Worm (Caenorhabditis elegans) whole organism, L2 larva: ENCODE results near the gene cacn-1.

Source experiments
- F13H6.1 ChIP-seq: sonication (generic microtip); optimal IDR thresholded peaks from 2 replicates; lab custom pipeline; 2016; ENCODE audit warnings: missing genetic modification characterization, missing compliant biosample characterization
- R02D3.7 ChIP-seq: fragments of 150-350 bp; optimal IDR thresholded peaks from 2 replicates; lab custom pipeline; 2014; ENCODE audit warnings: missing biosample characterization, missing genetic modification characterization
- Y55F3AM.14 ChIP-seq: fragments of 200-800 bp; sonication (Bioruptor generic); optimal IDR thresholded peaks from 2 replicates; lab custom pipeline; 2018; ENCODE audit warnings: mild to moderate bottlenecking, missing genetic modification characterization, missing compliant biosample characterization
- alr-1 ChIP-seq: fragments of 150-350 bp; optimal IDR thresholded peaks from 2 replicates; lab custom pipeline; 2014; ENCODE audit warnings: missing biosample characterization, missing genetic modification characterization
- aly-2 ChIP-seq: fragments of 150-350 bp; optimal IDR thresholded peaks from 2 replicates; lab custom pipeline; 2014; ENCODE audit warnings: missing biosample characterization, missing genetic modification characterization
- ama-1 ChIP-seq: fragments of 150-350 bp; optimal IDR thresholded peaks from 2 replicates; lab custom pipeline; 2018; ENCODE audit warnings: inconsistent platforms
- blmp-1 ChIP-seq: sonication (generic microtip); optimal IDR thresholded peaks from 2 replicates; lab custom pipeline; 2017; ENCODE audit warnings: missing genetic modification characterization, mild to moderate bottlenecking, missing compliant biosample characterization, antibody characterized with exemption, moderate library complexity; ENCODE audit not compliant: insufficient read depth
- ceh-82 ChIP-seq: fragments of 150-350 bp; optimal IDR thresholded peaks from 2 replicates; lab custom pipeline; 2014; ENCODE audit warnings: missing biosample characterization, missing genetic modification characterization
- crh-2 ChIP-seq: sonication (generic microtip); optimal IDR thresholded peaks from 2 replicates; lab custom pipeline; 2017; ENCODE audit warnings: missing biosample characterization, missing genetic modification characterization
- egl-27 ChIP-seq: sonication (generic microtip); optimal IDR thresholded peaks from 3 replicates; lab custom pipeline; 2017; ENCODE audit warnings: missing biosample characterization, missing genetic modification reagents, missing genetic modification characterization
- elt-3 ChIP-seq: sonication (generic microtip); optimal IDR thresholded peaks from 2 replicates; lab custom pipeline; 2017; ENCODE audit warnings: missing biosample characterization, missing genetic modification characterization
- fos-1 ChIP-seq: fragments of 150-350 bp; optimal IDR thresholded peaks from 2 replicates; lab custom pipeline; 2014; ENCODE audit warnings: missing biosample characterization, missing genetic modification characterization
- gmeb-1 ChIP-seq: fragments of 150-350 bp; optimal IDR thresholded peaks from 2 replicates; lab custom pipeline; 2014; ENCODE audit warnings: missing biosample characterization, missing genetic modification characterization
- lin-13 ChIP-seq: fragments of 150-350 bp; optimal IDR thresholded peaks from 2 replicates; lab custom pipeline; 2014; ENCODE audit warnings: missing biosample characterization, missing genetic modification reagents, missing genetic modification characterization
- lsy-2 ChIP-seq, 2 experiments: fragments of 150-350 bp in 1 of 2; sonication (generic microtip) in 1 of 2; optimal IDR thresholded peaks; 2 replicates each; lab custom pipeline; 2014 to 2017; ENCODE audit warnings: missing biosample characterization in 2 of 2, missing genetic modification characterization in 2 of 2
- mab-5 ChIP-seq: fragments of 150-350 bp; optimal IDR thresholded peaks from 2 replicates; lab custom pipeline; 2014; ENCODE audit warnings: missing biosample characterization, missing genetic modification characterization
- mbf-1 ChIP-seq: sonication (generic microtip); optimal IDR thresholded peaks from 2 replicates; lab custom pipeline; 2017; ENCODE audit warnings: missing biosample characterization, missing genetic modification characterization
- mdl-1 ChIP-seq, 2 experiments: fragments of 150-350 bp in 1 of 2; sonication (generic microtip) in 1 of 2; optimal IDR thresholded peaks; 2 replicates each; lab custom pipeline; 2017; ENCODE audit warnings: missing biosample characterization in 2 of 2, missing genetic modification characterization in 2 of 2
- nhr-10 ChIP-seq: sonication (generic microtip); optimal IDR thresholded peaks from 2 replicates; lab custom pipeline; 2017; ENCODE audit warnings: missing biosample characterization, missing genetic modification characterization
- nhr-11 ChIP-seq: fragments of 150-350 bp; optimal IDR thresholded peaks from 2 replicates; lab custom pipeline; 2014; ENCODE audit warnings: missing biosample characterization, missing genetic modification characterization
- nhr-129 ChIP-seq: fragments of 150-350 bp; optimal IDR thresholded peaks from 2 replicates; lab custom pipeline; 2014; ENCODE audit warnings: missing biosample characterization, missing genetic modification characterization
- nhr-21 ChIP-seq: fragments of 150-350 bp; optimal IDR thresholded peaks from 2 replicates; lab custom pipeline; 2014; ENCODE audit warnings: missing biosample characterization, missing genetic modification characterization
- nhr-23 ChIP-seq: fragments of 150-350 bp; optimal IDR thresholded peaks from 2 replicates; lab custom pipeline; 2014; ENCODE audit warnings: missing biosample characterization, missing genetic modification reagents, missing genetic modification characterization
- nhr-237 ChIP-seq: fragments of 150-350 bp; optimal IDR thresholded peaks from 2 replicates; lab custom pipeline; 2014; ENCODE audit warnings: missing biosample characterization, missing genetic modification characterization
- nhr-25 ChIP-seq: fragments of 150-350 bp; sonication (generic microtip); optimal IDR thresholded peaks from 3 replicates; lab custom pipeline; 2014; ENCODE audit warnings: missing biosample characterization, missing genetic modification characterization
- nhr-77 ChIP-seq: fragments of 150-350 bp; optimal IDR thresholded peaks from 2 replicates; lab custom pipeline; 2014; ENCODE audit warnings: missing biosample characterization, missing genetic modification characterization
- peb-1 ChIP-seq: fragments of 150-350 bp; optimal IDR thresholded peaks from 2 replicates; lab custom pipeline; 2014; ENCODE audit warnings: missing biosample characterization, missing genetic modification characterization
- sem-4 ChIP-seq: fragments of 150-350 bp; optimal IDR thresholded peaks from 2 replicates; lab custom pipeline; 2014; ENCODE audit warnings: missing biosample characterization, missing genetic modification reagents, missing genetic modification characterization
- sma-3 ChIP-seq: sonication (generic microtip); optimal IDR thresholded peaks from 2 replicates; lab custom pipeline; 2016; ENCODE audit warnings: missing genetic modification reagents, missing genetic modification characterization, missing compliant biosample characterization
- snpc-4 ChIP-seq: fragments of 150-350 bp; optimal IDR thresholded peaks from 2 replicates; lab custom pipeline; 2014; ENCODE audit warnings: missing biosample characterization, missing genetic modification characterization
- unc-39 ChIP-seq: fragments of 150-350 bp; optimal IDR thresholded peaks from 2 replicates; lab custom pipeline; 2014; ENCODE audit warnings: missing biosample characterization, missing genetic modification characterization
- unc-62 ChIP-seq: fragments of 150-350 bp; optimal IDR thresholded peaks from 2 replicates; lab custom pipeline; 2014; ENCODE audit warnings: missing biosample characterization, missing genetic modification reagents, missing genetic modification characterization
- ztf-1 ChIP-seq: fragments of 200-800 bp; sonication (Bioruptor generic); conservative IDR thresholded peaks from 2 replicates; pipeline ENCODE4 v1.3.6; 2022; ENCODE audit warnings: missing genetic modification characterization, missing compliant biosample characterization
- ztf-11 ChIP-seq: sonication (generic microtip); optimal IDR thresholded peaks from 2 replicates; lab custom pipeline; 2017; ENCODE audit warnings: missing biosample characterization, missing genetic modification characterization
- ztf-4 ChIP-seq: fragments of 150-350 bp; optimal IDR thresholded peaks from 2 replicates; lab custom pipeline; 2014; ENCODE audit warnings: missing biosample characterization, missing genetic modification characterization

The cacn-1 gene

DNA sequence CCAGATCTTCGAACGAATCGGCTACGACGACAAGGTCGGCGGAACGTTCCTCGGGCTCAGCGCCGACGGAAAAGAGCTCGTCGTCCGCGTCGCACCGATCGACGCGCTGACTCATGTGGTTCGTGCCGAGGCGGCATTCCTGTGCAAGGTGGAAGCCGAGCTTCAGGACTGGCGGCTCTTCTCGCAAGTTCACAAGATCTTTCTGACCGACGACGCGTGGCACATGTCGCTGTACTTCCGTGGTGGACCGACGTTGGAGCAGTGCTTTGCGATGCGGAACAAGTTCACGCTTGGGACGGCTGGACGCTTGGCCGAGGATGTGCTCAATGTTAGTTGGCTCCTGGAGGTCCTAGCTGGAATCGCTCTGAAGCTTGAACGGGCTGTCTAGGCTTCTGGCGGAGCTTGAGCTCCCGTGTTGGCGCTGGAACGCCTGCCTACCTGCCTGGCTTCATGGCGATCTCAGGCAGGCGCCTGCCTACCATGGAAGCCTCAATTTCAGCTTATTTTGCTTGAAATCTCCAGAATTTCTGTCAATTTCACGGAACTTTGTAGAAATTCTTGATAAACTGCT, 3.0 kb downstream of the cacn-1 start:
- no peak for TF ChIP-seq aly-2
- TF ChIP-seq nhr-21 (tag; lab: Kevin White, UChicago) = no peak
- no peak for TF ChIP-seq elt-3 (tag; lab: Kevin White, UChicago)
- no peak for TF ChIP-seq nhr-25 (tag; lab: Kevin White, UChicago)
- no peak for TF ChIP-seq ztf-4 (tag; lab: Kevin White, UChicago)
- TF ChIP-seq alr-1 = no peak
- no peak for TF ChIP-seq nhr-77 (tag; lab: Kevin White, UChicago)
- TF ChIP-seq sma-3 (GFP tag; lab: Kevin White, UChicago) = no peak
- no peak for TF ChIP-seq R02D3.7 (tag; lab: Kevin White, UChicago)
- no peak for TF ChIP-seq sem-4 (tag; lab: Kevin White, UChicago)
- no peak for TF ChIP-seq nhr-237
- no peak for TF ChIP-seq gmeb-1 (tag; lab: Kevin White, UChicago)
- no peak for TF ChIP-seq ztf-1
- no peak for TF ChIP-seq ceh-82
- TF ChIP-seq blmp-1 (tag; lab: Kevin White, UChicago) = no peak
- no peak for TF ChIP-seq unc-62 (GFP tag; lab: Kevin White, UChicago)
- no peak for TF ChIP-seq mbf-1

DNA sequence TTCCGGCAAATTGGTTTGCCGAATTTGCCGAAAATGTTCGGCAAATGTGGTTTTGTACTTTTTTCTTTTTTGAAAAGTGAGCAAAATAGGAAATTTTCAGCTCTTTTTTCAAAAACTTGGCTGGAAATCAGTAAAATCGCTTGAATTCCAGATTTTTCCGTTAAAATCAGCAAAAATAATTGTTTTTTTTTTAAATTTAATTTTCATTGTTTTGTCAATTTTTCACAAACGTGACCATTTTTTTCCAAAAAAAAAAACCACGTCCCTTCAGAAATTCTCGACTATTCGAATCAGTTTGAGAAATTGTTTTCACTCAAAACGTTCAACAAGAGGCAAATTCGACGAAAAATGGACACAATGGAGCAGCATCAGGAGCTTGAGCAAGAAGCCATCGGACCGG, 4.4 kb downstream of the cacn-1 start, which contains the start of gene K09E4.1:
Gene K09E4.1 (plus strand): TSS at position 301 of the 400 bp plus-strand sequence.
- TF ChIP-seq Y55F3AM.14 (GFP tag; lab: Kevin White, UChicago) (no peak), lsy-2 (tag; optimal IDR thresholded peaks at IDR 0.05; lab: Kevin White, UChicago) (no peak), alr-1 (no peak), nhr-10 (tag; lab: Kevin White, UChicago) (no peak), crh-2 (no peak), ztf-4 (tag; lab: Kevin White, UChicago) (no peak), peb-1 (tag; lab: Kevin White, UChicago) (no peak), egl-27 (tag; lab: Kevin White, UChicago) (no peak), ceh-82 (no peak), nhr-129 (tag; lab: Kevin White, UChicago) (no peak), mdl-1 (tag; optimal IDR thresholded peaks at IDR 0.05; lab: Kevin White, UChicago) (no peak), ztf-11 (tag; lab: Kevin White, UChicago) (no peak), lin-13 (GFP tag; lab: Kevin White, UChicago) (no peak), ama-1 (no peak), sem-4 (tag; lab: Kevin White, UChicago) (no peak), nhr-11 (tag; lab: Kevin White, UChicago) (no peak), fos-1 (tag; lab: Kevin White, UChicago) (no peak), nhr-23 (tag; lab: Kevin White, UChicago) (no peak), F13H6.1 (tag; lab: Kevin White, UChicago) (no peak), blmp-1 (tag; lab: Kevin White, UChicago) (no peak)

DNA sequence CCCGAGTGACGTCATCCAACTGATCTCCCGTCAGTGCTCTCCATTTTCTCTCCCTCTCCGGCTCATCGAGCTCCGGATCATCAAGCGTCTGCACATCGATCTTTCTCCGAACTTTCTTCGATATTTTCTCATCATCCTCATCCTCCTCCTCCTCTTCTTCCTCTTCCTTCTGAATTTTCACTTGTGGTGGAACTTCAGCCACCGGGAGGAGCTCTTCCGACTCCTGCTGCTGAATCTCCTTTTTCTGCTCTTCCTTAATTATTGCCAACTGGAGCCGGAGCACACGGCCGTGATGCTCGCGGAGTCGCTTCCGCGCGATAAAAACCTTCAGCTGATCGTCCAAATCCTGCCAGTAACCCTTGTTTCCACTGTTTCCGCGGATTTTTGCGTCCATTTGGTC, 5.6 kb downstream of the cacn-1 start:
- no peak for TF ChIP-seq mab-5 (tag; lab: Kevin White, UChicago)
- no peak for TF ChIP-seq gmeb-1 (tag; lab: Kevin White, UChicago)
- no peak for TF ChIP-seq alr-1
- TF ChIP-seq, all 48 proteins: peak for 0

DNA sequence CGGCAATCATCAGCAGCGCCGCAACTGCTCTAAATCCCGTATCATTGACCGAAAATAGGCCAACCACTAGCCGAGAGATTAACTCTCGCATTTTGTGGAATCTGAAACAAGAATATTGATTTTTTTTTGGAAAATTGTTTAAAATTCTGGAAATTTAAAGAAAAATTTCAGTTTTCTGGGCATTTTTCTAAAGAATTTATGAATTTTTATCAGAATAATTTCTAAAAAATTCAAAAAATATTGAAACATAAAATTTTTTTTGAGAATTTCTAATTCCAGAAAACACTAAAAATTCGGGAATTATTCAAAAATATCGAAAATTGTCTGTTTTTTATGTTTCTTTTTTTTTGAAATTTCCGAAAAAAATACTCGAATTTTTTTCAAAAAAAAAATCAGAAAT, 9.2 kb downstream of the cacn-1 start, which contains the start of gene algn-3:
Gene algn-3 (minus strand): TSS at position 101 of the 400 bp plus-strand sequence.
- TF ChIP-seq nhr-25 (tag; lab: Kevin White, UChicago) = no peak
- TF ChIP-seq, all 48 proteins: peak for 0

DNA sequence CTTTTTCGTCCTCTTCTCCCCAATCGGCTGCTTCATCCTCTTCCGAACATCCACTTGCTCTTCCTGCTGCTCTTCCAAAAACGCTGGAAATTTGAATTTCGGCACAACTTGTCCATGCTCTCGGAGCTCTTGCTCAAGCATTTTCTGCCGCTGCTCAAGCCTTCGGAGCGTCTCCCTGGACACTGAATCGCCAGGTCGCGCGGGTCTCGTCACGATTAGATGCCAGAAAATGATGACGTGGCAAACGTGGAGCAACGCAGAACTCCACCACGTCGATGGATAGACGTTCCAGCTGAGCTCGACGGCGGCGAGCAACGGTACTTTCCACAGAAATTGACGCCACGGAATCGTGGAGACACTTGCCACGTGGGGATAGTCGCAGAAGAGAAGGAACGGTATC, 12.8 kb downstream of the cacn-1 start:
- no peak for TF ChIP-seq unc-39
- no peak for TF ChIP-seq fos-1 (tag; lab: Kevin White, UChicago)
- TF ChIP-seq crh-2 = no peak
- no peak for TF ChIP-seq nhr-10 (tag; lab: Kevin White, UChicago)
- no peak for TF ChIP-seq mab-5 (tag; lab: Kevin White, UChicago)
- TF ChIP-seq nhr-25 (tag; lab: Kevin White, UChicago) = no peak
- TF ChIP-seq peb-1 (tag; lab: Kevin White, UChicago) = no peak
- TF ChIP-seq sma-3 (GFP tag; lab: Kevin White, UChicago) = no peak
- TF ChIP-seq snpc-4 (tag; lab: Kevin White, UChicago) = no peak
- TF ChIP-seq nhr-237 = no peak
- TF ChIP-seq unc-62 (GFP tag; lab: Kevin White, UChicago) = no peak
- TF ChIP-seq sem-4 (tag; lab: Kevin White, UChicago) = no peak
- no peak for TF ChIP-seq Y55F3AM.14 (GFP tag; lab: Kevin White, UChicago)
- no peak for TF ChIP-seq nhr-21 (tag; lab: Kevin White, UChicago)
